Fruit fly (Drosophila melanogaster) whole organism, embryonic: ENCODE results near the gene CG12814.
A peak's percentile ranks its signal among the peaks of the same experiment; 100 is the strongest.

Source experiments
- Atf-2 ChIP-seq: fragments of 200-800 bp; sonication (Bioruptor generic); optimal IDR thresholded peaks from 2 replicates; lab custom pipeline; 2016; ENCODE audit warnings: missing biosample characterization, missing genetic modification characterization
- Blimp-1 ChIP-seq: fragments of 200-800 bp; sonication (Bioruptor generic); optimal IDR thresholded peaks from 3 replicates; lab custom pipeline; 2018; ENCODE audit warnings: missing biosample characterization, missing genetic modification characterization, mild to moderate bottlenecking, moderate library complexity, missing genetic modification reagents
- C15 ChIP-seq: fragments of 200-800 bp; sonication (Bioruptor generic); IDR thresholded peaks from 3 replicates; pipeline ENCODE4 v1.3.6; 2022; ENCODE audit warnings: missing biosample characterization, missing genetic modification characterization
- CG10366 ChIP-seq: fragments of 200-800 bp; sonication (Bioruptor generic); IDR thresholded peaks from 2 replicates; pipeline ENCODE4 v1.3.6; 2022; ENCODE audit warnings: missing biosample characterization, missing genetic modification characterization
- CG12219 ChIP-seq: fragments of 200-800 bp; sonication (Bioruptor generic); optimal IDR thresholded peaks from 3 replicates; lab custom pipeline; 2018; ENCODE audit warnings: missing biosample characterization, mild to moderate bottlenecking, missing genetic modification characterization
- CG12659 ChIP-seq: fragments of 200-800 bp; sonication (Bioruptor generic); optimal IDR thresholded peaks from 3 replicates; lab custom pipeline; 2017; ENCODE audit warnings: mild to moderate bottlenecking, missing biosample characterization, missing genetic modification reagents, missing genetic modification characterization
- CG13296 ChIP-seq: fragments of 200-800 bp; sonication (Bioruptor generic); optimal IDR thresholded peaks from 3 replicates; lab custom pipeline; 2018; ENCODE audit warnings: missing biosample characterization, mild to moderate bottlenecking, missing genetic modification characterization
- CG1602 ChIP-seq: fragments of 200-800 bp; sonication (Bioruptor generic); optimal IDR thresholded peaks from 3 replicates; lab custom pipeline; 2016; ENCODE audit warnings: missing biosample characterization, missing genetic modification characterization
- CG30403 ChIP-seq: fragments of 200-800 bp; sonication (Bioruptor generic); optimal IDR thresholded peaks from 3 replicates; lab custom pipeline; 2016; ENCODE audit warnings: missing biosample characterization, missing genetic modification characterization
- CG3995 ChIP-seq: fragments of 200-800 bp; sonication (Bioruptor generic); optimal IDR thresholded peaks from 3 replicates; lab custom pipeline; 2016; ENCODE audit warnings: missing biosample characterization, missing genetic modification characterization
- CG5180 ChIP-seq: fragments of 200-800 bp; sonication (Bioruptor generic); optimal IDR thresholded peaks from 3 replicates; lab custom pipeline; 2017; ENCODE audit warnings: missing biosample characterization, missing genetic modification characterization, mild to moderate bottlenecking, moderate library complexity, missing genetic modification reagents
- CG7271 ChIP-seq: fragments of 200-800 bp; sonication (Bioruptor generic); optimal IDR thresholded peaks from 2 replicates; lab custom pipeline; 2018; ENCODE audit warnings: missing biosample characterization, mild to moderate bottlenecking, missing genetic modification characterization, moderate library complexity
- CG7357 ChIP-seq: fragments of 200-800 bp; sonication (Bioruptor generic); IDR thresholded peaks from 3 replicates; pipeline ENCODE4 v1.3.6; 2022; ENCODE audit warnings: missing biosample characterization, missing genetic modification characterization
- CG8388 ChIP-seq: fragments of 200-800 bp; sonication (Bioruptor generic); optimal IDR thresholded peaks from 2 replicates; lab custom pipeline; 2019; ENCODE audit warnings: missing biosample characterization, mild to moderate bottlenecking, missing genetic modification characterization, moderate library complexity
- CG9215 ChIP-seq: fragments of 200-800 bp; sonication (Bioruptor generic); IDR thresholded peaks from 2 replicates; pipeline ENCODE4 v1.3.6; 2022; ENCODE audit warnings: missing biosample characterization, missing genetic modification characterization
- CG9437 ChIP-seq: fragments of 200-800 bp; sonication (Bioruptor generic); optimal IDR thresholded peaks from 2 replicates; lab custom pipeline; 2018; ENCODE audit warnings: missing biosample characterization, mild to moderate bottlenecking, missing genetic modification characterization
- Dad ChIP-seq: fragments of 200-800 bp; sonication (Bioruptor generic); optimal IDR thresholded peaks from 3 replicates; lab custom pipeline; 2016; ENCODE audit warnings: missing biosample characterization, missing genetic modification characterization
- Fer1 ChIP-seq: fragments of 200-800 bp; sonication (Bioruptor generic); optimal IDR thresholded peaks from 2 replicates; lab custom pipeline; 2017; ENCODE audit warnings: missing biosample characterization, mild to moderate bottlenecking, missing genetic modification characterization
- GATAe ChIP-seq: fragments of 200-800 bp; sonication (Bioruptor generic); conservative IDR thresholded peaks from 2 replicates; pipeline ENCODE4 v1.3.6; 2022; ENCODE audit warnings: missing biosample characterization, missing genetic modification characterization
- HLH3B ChIP-seq: fragments of 200-800 bp; sonication (Bioruptor generic); IDR thresholded peaks from 2 replicates; pipeline ENCODE4 v1.3.6; 2022; ENCODE audit warnings: missing biosample characterization, missing genetic modification characterization
- Hmr ChIP-seq: fragments of 200-800 bp; sonication (Bioruptor generic); optimal IDR thresholded peaks from 3 replicates; lab custom pipeline; 2017; ENCODE audit warnings: mild to moderate bottlenecking, missing biosample characterization, missing genetic modification reagents, missing genetic modification characterization
- Mad ChIP-seq: fragments of 200-800 bp; sonication (Bioruptor generic); optimal IDR thresholded peaks from 2 replicates; lab custom pipeline; 2016; ENCODE audit warnings: missing biosample characterization, missing genetic modification characterization
- NfI ChIP-seq: fragments of 200-800 bp; sonication (Bioruptor generic); optimal IDR thresholded peaks from 3 replicates; lab custom pipeline; 2018; ENCODE audit warnings: missing biosample characterization, mild to moderate bottlenecking, missing genetic modification characterization, moderate library complexity
- Optix ChIP-seq: fragments of 200-800 bp; sonication (Bioruptor generic); IDR thresholded peaks from 3 replicates; pipeline ENCODE4 v1.3.6; 2022; ENCODE audit warnings: missing biosample characterization, missing genetic modification characterization
- PHDP ChIP-seq: fragments of 200-800 bp; sonication (Bioruptor generic); optimal IDR thresholded peaks from 3 replicates; lab custom pipeline; 2018; ENCODE audit warnings: missing biosample characterization, mild to moderate bottlenecking, missing genetic modification characterization, moderate library complexity
- Ptx1 ChIP-seq: fragments of 200-800 bp; sonication (Bioruptor generic); IDR thresholded peaks from 2 replicates; pipeline ENCODE4 v1.3.6; 2022; ENCODE audit warnings: missing biosample characterization, missing genetic modification characterization
- Rfx ChIP-seq: fragments of 200-800 bp; sonication (Bioruptor generic); IDR thresholded peaks from 2 replicates; pipeline ENCODE4 v1.3.6; 2022; ENCODE audit warnings: missing biosample characterization, missing genetic modification characterization
- Sox102F ChIP-seq: fragments of 200-800 bp; sonication (Bioruptor generic); optimal IDR thresholded peaks from 2 replicates; lab custom pipeline; 2018; ENCODE audit warnings: missing biosample characterization, mild to moderate bottlenecking, missing genetic modification characterization, moderate library complexity
- Xrp1 ChIP-seq: fragments of 200-800 bp; sonication (Bioruptor generic); IDR thresholded peaks from 2 replicates; pipeline ENCODE4 v1.3.6; 2022; ENCODE audit warnings: missing biosample characterization, missing genetic modification characterization
- YL-1 ChIP-seq: fragments of 200-800 bp; sonication (Bioruptor generic); optimal IDR thresholded peaks from 3 replicates; lab custom pipeline; 2017; ENCODE audit warnings: missing biosample characterization, mild to moderate bottlenecking, missing genetic modification characterization
- bab2 ChIP-seq: fragments of 200-800 bp; sonication (Bioruptor generic); optimal IDR thresholded peaks from 2 replicates; lab custom pipeline; 2016; ENCODE audit warnings: missing biosample characterization, missing genetic modification characterization
- chinmo ChIP-seq: fragments of 200-800 bp; sonication (Bioruptor generic); IDR thresholded peaks from 4 replicates; pipeline ENCODE4 v1.3.6; 2022; ENCODE audit warnings: missing biosample characterization, missing genetic modification characterization; ENCODE audit not compliant: partially characterized antibody
- corto ChIP-seq: fragments of 200-800 bp; sonication (Bioruptor generic); optimal IDR thresholded peaks from 2 replicates; lab custom pipeline; 2016; ENCODE audit warnings: missing biosample characterization, mild to moderate bottlenecking, missing genetic modification characterization, moderate library complexity
- crol ChIP-seq: fragments of 200-800 bp; sonication (Bioruptor generic); IDR thresholded peaks from 2 replicates; pipeline ENCODE4 v1.3.6; 2022; ENCODE audit warnings: missing biosample characterization, missing genetic modification characterization
- da ChIP-seq: fragments of 200-800 bp; sonication (Bioruptor generic); optimal IDR thresholded peaks from 2 replicates; lab custom pipeline; 2016; ENCODE audit warnings: missing biosample characterization, missing genetic modification characterization
- dan ChIP-seq: fragments of 200-800 bp; sonication (Bioruptor generic); IDR thresholded peaks from 2 replicates; pipeline ENCODE4 v1.3.6; 2022; ENCODE audit warnings: missing biosample characterization, missing genetic modification characterization
- dm ChIP-seq: fragments of 200-800 bp; sonication (Bioruptor generic); optimal IDR thresholded peaks from 3 replicates; lab custom pipeline; 2016; ENCODE audit warnings: missing biosample characterization, missing genetic modification characterization
- dmrt99B ChIP-seq: fragments of 200-800 bp; sonication (Bioruptor generic); optimal IDR thresholded peaks from 2 replicates; lab custom pipeline; 2018; ENCODE audit warnings: missing biosample characterization, mild to moderate bottlenecking, missing genetic modification characterization, moderate library complexity
- fd102C ChIP-seq: fragments of 200-800 bp; sonication (Bioruptor generic); optimal IDR thresholded peaks from 2 replicates; lab custom pipeline; 2018; ENCODE audit warnings: missing biosample characterization, mild to moderate bottlenecking, missing genetic modification characterization, moderate library complexity
- ftz-f1 ChIP-seq: fragments of 200-800 bp; sonication (Bioruptor generic); optimal IDR thresholded peaks from 2 replicates; lab custom pipeline; 2016; ENCODE audit warnings: missing biosample characterization, missing genetic modification characterization
- h ChIP-seq: fragments of >200 bp; optimal IDR thresholded peaks from 2 replicates; lab custom pipeline; 2017
- hb ChIP-seq: fragments of 200-800 bp; sonication (Bioruptor generic); IDR thresholded peaks from 3 replicates; pipeline ENCODE4 v1.3.6; 2022; ENCODE audit warnings: missing biosample characterization, missing genetic modification characterization; ENCODE audit not compliant: partially characterized antibody
- knrl ChIP-seq: fragments of 200-800 bp; sonication (Bioruptor generic); IDR thresholded peaks from 3 replicates; pipeline ENCODE4 v1.3.6; 2022; ENCODE audit warnings: missing biosample characterization, missing genetic modification characterization; ENCODE audit not compliant: partially characterized antibody
- lilli ChIP-seq: fragments of 200-800 bp; sonication (Bioruptor generic); optimal IDR thresholded peaks from 3 replicates; lab custom pipeline; 2016; ENCODE audit warnings: missing biosample characterization, missing genetic modification characterization
- lov ChIP-seq, 2 experiments: fragments of 200-800 bp in 1 of 2; fragments of >200 bp in 1 of 2; sonication (Bioruptor generic) in 1 of 2; IDR thresholded peaks in 1 of 2; optimal IDR thresholded peaks in 1 of 2; 2 replicates in 1 of 2; 3 replicates in 1 of 2; pipeline versions ENCODE4 v1.3.6 to Lab custom; 2017 to 2022; ENCODE audit warnings: missing biosample characterization in 1 of 2, missing genetic modification characterization in 1 of 2
- otp ChIP-seq: fragments of 200-800 bp; sonication (Bioruptor generic); IDR thresholded peaks from 3 replicates; pipeline ENCODE4, ENCODE4 v1.3.6; 2022; ENCODE audit warnings: missing biosample characterization, missing genetic modification characterization
- shn ChIP-seq: fragments of 200-800 bp; sonication (Bioruptor generic); optimal IDR thresholded peaks from 3 replicates; lab custom pipeline; 2016; ENCODE audit warnings: missing biosample characterization, missing genetic modification characterization
- sima ChIP-seq: fragments of 200-800 bp; sonication (Bioruptor generic); optimal IDR thresholded peaks from 2 replicates; lab custom pipeline; 2016; ENCODE audit warnings: missing biosample characterization, missing genetic modification characterization
- sna ChIP-seq: fragments of 200-800 bp; sonication (Bioruptor generic); IDR thresholded peaks from 2 replicates; pipeline ENCODE4 v1.3.6; 2022; ENCODE audit warnings: missing biosample characterization, missing genetic modification characterization; ENCODE audit not compliant: partially characterized antibody
- so ChIP-seq: fragments of 200-800 bp; sonication (Bioruptor generic); IDR thresholded peaks from 3 replicates; pipeline ENCODE4 v1.3.6; 2022; ENCODE audit warnings: missing biosample characterization, missing genetic modification characterization
- twi ChIP-seq: fragments of 200-800 bp; optimal IDR thresholded peaks from 2 replicates; lab custom pipeline; 2019; ENCODE audit warnings: missing biosample characterization, mild to moderate bottlenecking, missing genetic modification characterization, moderate library complexity
- zfh1 ChIP-seq: fragments of 200-800 bp; sonication (Bioruptor generic); IDR thresholded peaks from 3 replicates; pipeline ENCODE4 v1.3.6; 2022; ENCODE audit warnings: missing biosample characterization, missing genetic modification characterization

Gene CG12814

DNA sequence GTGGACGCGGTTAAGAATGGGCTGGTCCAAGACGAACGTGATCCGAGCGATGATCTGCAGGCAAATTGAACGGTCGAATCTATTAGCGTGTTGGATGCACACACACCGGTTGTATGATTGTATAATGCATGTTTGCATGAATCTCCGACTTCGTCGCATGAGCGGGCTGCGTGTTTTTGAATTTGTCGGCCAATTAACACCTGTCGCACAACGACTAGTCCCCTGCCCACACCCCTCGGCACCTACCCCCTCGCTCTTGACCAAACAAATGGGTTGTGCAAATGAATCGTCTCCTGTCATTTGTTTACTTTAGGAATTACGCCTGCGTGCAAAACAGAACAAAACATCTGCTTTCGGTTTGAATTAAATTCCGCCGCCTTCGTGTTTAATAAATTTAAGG lies 54.4 kb downstream of the CG12814 start (continued):
- TF ChIP-seq CG3995 (GFP tag; lab: Kevin White, UChicago) (no peak), CG7271 (no peak), CG10366 (no peak), CG30403 (GFP tag; lab: Kevin White, UChicago) (no peak), C15 (GFP tag; lab: Robert Waterston, UW) (no peak), fd102C (GFP tag; lab: Kevin White, UChicago) (no peak), knrl (GFP tag; lab: Robert Waterston, UW) (no peak), da (no peak), CG12659 (GFP tag; lab: Kevin White, UChicago) (no peak), bab2 (no peak), CG13296 (no peak), CG5180 (GFP tag; lab: Kevin White, UChicago) (peak; percentile 16), sna (no peak), dan (GFP tag; lab: Robert Waterston, UW) (no peak), Sox102F (GFP tag; lab: Kevin White, UChicago) (no peak), Fer1 (GFP tag; lab: Kevin White, UChicago) (no peak), Atf-2 (no peak), sima (GFP tag; lab: Kevin White, UChicago) (no peak), Hmr (GFP tag; lab: Kevin White, UChicago) (no peak), ftz-f1 (GFP tag; lab: Kevin White, UChicago) (no peak), twi (tag; lab: Kevin White, UChicago) (no peak), crol (peak; percentile 33; the same call in 1 of the 2 replicates), PHDP (tag; lab: Kevin White, UChicago) (no peak), chinmo (0 out of 4 replicates have a peak, but pooled peaks have one; percentile 42), Optix (GFP tag; lab: Robert Waterston, UW) (0 out of 3 replicates have a peak, but pooled peaks have one; percentile 19), hb (no peak), so (GFP tag; lab: Robert Waterston, UW) (0 out of 3 replicates have a peak, but pooled peaks have one; percentile 25), CG1602 (GFP tag; lab: Kevin White, UChicago) (no peak), otp (GFP tag; lab: Robert Waterston, UW) (peak; percentile 88)

DNA sequence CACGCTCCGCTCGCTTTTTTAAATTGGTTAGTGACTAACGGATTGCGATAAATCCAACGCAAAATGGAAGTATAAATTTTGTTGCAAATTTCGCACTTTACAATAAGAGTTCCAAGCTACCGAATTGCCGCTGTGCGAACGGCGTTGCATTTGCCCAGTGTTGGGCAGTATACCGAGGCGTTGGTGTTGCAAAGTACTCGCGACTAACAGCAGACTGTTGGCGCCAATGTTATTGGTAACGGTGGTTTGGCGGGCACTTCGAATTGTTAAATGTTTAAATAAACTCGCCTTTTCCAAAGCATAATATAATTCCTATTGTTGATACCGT lies 55.1 kb downstream of the CG12814 start:
- no peak for TF ChIP-seq Ptx1 (GFP tag; lab: Robert Waterston, UW)
- TF ChIP-seq Rfx (GFP tag; lab: Robert Waterston, UW) = peak; percentile 73
- TF ChIP-seq zfh1 (GFP tag; lab: Robert Waterston, UW) = no peak; the same call in 1 of the 3 replicates
- no peak for TF ChIP-seq dmrt99B
- TF ChIP-seq CG9215 (GFP tag; lab: Robert Waterston, UW) = no peak
- TF ChIP-seq CG7357 (GFP tag; lab: Robert Waterston, UW) = no peak
- peak; percentile 68 for TF ChIP-seq CG12659 (GFP tag; lab: Kevin White, UChicago)
- no peak for TF ChIP-seq corto (GFP tag; lab: Kevin White, UChicago)
- TF ChIP-seq bab2 = no peak
- TF ChIP-seq dm = no peak
- peak; percentile 48 for TF ChIP-seq CG9437 (GFP tag; lab: Kevin White, UChicago)
- peak; percentile 26 for TF ChIP-seq Mad (GFP tag; lab: Kevin White, UChicago)
- TF ChIP-seq YL-1 (GFP tag; lab: Kevin White, UChicago) = peak; percentile 16
- TF ChIP-seq shn (GFP tag; lab: Kevin White, UChicago) = no peak
- 0 out of 2 replicates have a peak, but pooled peaks have one; percentile 27 for TF ChIP-seq Xrp1 (GFP tag; lab: Robert Waterston, UW)
- no peak for TF ChIP-seq GATAe
- peak; percentile 57 for TF ChIP-seq NfI
- TF ChIP-seq HLH3B = no peak
- no peak for TF ChIP-seq CG8388 (GFP tag; lab: Kevin White, UChicago)
- TF ChIP-seq lilli (GFP tag; lab: Kevin White, UChicago) = peak; percentile 57
- no peak for TF ChIP-seq Blimp-1
- no peak for TF ChIP-seq lov (optimal IDR thresholded peaks at IDR 0.05; lab: Kevin White, UChicago)
- TF ChIP-seq lov (GFP tag; IDR thresholded peaks at IDR 0.05; lab: Robert Waterston, UW) = peak; percentile 9; the same call in 1 of the 3 replicates
- TF ChIP-seq h (lab: Kevin White, UChicago) = no peak
- no peak for TF ChIP-seq CG12219 (GFP tag; lab: Kevin White, UChicago)
- TF ChIP-seq Dad (GFP tag; lab: Kevin White, UChicago) = peak; percentile 13
